Fruit fly (Drosophila melanogaster) whole organism, prepupa: Measurements from ENCODE around the gene CG7600.

Source experiments
- Eip78C ChIP-seq: fragments of 200-800 bp; sonication (Bioruptor generic); peaks from one replicate; lab custom pipeline; 2016; ENCODE audit warnings: missing biosample characterization, missing genetic modification characterization
- Gug ChIP-seq: fragments of 200-800 bp; sonication (Bioruptor generic); IDR thresholded peaks from 2 replicates; pipeline ENCODE4 v1.3.6; 2022; ENCODE audit warnings: missing biosample characterization, missing genetic modification characterization

dm6 chr3L:11258392-11258791 lies 47.8 kb downstream of the CG7600 start:
- TF ChIP-seq Gug (GFP tag; lab: Robert Waterston, UW) = no peak
- TF ChIP-seq Eip78C (GFP tag; lab: Kevin White, UChicago) = no peak
